Fruit fly (Drosophila melanogaster): ENCODE results near the gene primo-1.

DNA sequence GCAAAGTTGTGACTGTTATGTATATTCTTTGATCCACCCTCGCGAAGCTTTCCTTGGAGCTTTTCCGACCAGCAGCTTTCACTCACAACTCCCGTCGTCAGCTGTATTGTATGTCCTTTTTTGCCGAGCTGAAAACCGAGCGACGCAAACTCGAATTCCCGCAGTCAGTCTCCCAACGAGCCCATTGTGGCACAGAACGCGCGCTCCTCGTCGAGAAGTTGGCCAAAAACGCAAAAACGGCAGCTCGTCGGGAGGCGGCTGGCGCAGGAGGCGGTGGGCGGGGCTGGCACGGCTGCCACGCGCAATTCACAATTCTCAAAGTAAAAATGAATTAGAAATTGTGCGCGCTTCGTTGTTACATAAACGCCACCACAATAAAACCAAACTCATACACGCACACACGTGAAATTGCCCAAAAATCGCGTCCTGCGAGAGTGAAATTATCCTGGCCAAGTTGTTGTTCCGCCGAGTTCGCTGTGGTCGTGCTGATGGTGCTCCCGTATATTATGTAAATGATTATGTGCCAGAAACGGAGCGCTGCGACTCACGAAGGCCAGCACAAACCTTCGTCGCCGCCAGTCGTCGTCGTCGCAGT lies 23.8 kb upstream of the primo-1 start:
- TF ChIP-seq h (optimal IDR thresholded peaks at IDR 0.05) (no peak), psq (optimal IDR thresholded peaks at IDR 0.05) (no peak)
